Fruit fly (Drosophila melanogaster) whole organism, embryonic: Measurements from ENCODE around the gene mAChR-C.

Source experiments
- B-H2 ChIP-seq: fragments of 200-800 bp; sonication (Bioruptor generic); optimal IDR thresholded peaks from 2 replicates; lab custom pipeline; 2018; ENCODE audit warnings: missing biosample characterization, mild to moderate bottlenecking, missing genetic modification characterization
- CG17385 ChIP-seq: fragments of 200-800 bp; sonication (Bioruptor generic); optimal IDR thresholded peaks from 3 replicates; lab custom pipeline; 2018; ENCODE audit warnings: missing biosample characterization, mild to moderate bottlenecking, missing genetic modification characterization
- usp ChIP-seq: fragments of >200 bp; optimal IDR thresholded peaks from 2 replicates; lab custom pipeline; 2017; ENCODE audit warnings: missing biosample characterization, missing genetic modification characterization

- TF ChIP-seq CG17385 (no peak), B-H2 (GFP tag; lab: Kevin White, UChicago) (no peak), usp (GFP tag; lab: Kevin White, UChicago) (no peak)
Observed at dm6 chrX:6857269-6857668, 24.8 kb upstream of the mAChR-C start.
